Fruit fly (Drosophila melanogaster) whole organism, embryonic: Measurements from ENCODE around the gene Trpgamma.
A peak's percentile ranks its signal among the peaks of the same experiment; 100 is the strongest.

Experiments used
- Atf6 ChIP-seq: fragments of 200-800 bp; sonication (Bioruptor generic); IDR thresholded peaks from 2 replicates; pipeline ENCODE4 v1.3.6; 2022; ENCODE audit warnings: missing biosample characterization, missing genetic modification characterization
- Blimp-1 ChIP-seq: fragments of 200-800 bp; sonication (Bioruptor generic); optimal IDR thresholded peaks from 3 replicates; lab custom pipeline; 2018; ENCODE audit warnings: missing biosample characterization, missing genetic modification characterization, mild to moderate bottlenecking, moderate library complexity, missing genetic modification reagents
- C15 ChIP-seq: fragments of 200-800 bp; sonication (Bioruptor generic); IDR thresholded peaks from 3 replicates; pipeline ENCODE4 v1.3.6; 2022; ENCODE audit warnings: missing biosample characterization, missing genetic modification characterization
- CG10267 ChIP-seq: fragments of 200-800 bp; sonication (Bioruptor generic); optimal IDR thresholded peaks from 2 replicates; lab custom pipeline; 2018; ENCODE audit warnings: missing biosample characterization, mild to moderate bottlenecking, missing genetic modification characterization, moderate library complexity
- CG10979 ChIP-seq: fragments of 200-800 bp; sonication (Bioruptor generic); optimal IDR thresholded peaks from 2 replicates; lab custom pipeline; 2018; ENCODE audit warnings: missing biosample characterization, mild to moderate bottlenecking, missing genetic modification characterization, moderate library complexity
- CG12299 ChIP-seq: fragments of 200-800 bp; sonication (Bioruptor generic); optimal IDR thresholded peaks from 2 replicates; lab custom pipeline; 2018; ENCODE audit warnings: missing biosample characterization, mild to moderate bottlenecking, missing genetic modification characterization
- CG13624 ChIP-seq: fragments of 200-800 bp; sonication (Bioruptor generic); optimal IDR thresholded peaks from 2 replicates; lab custom pipeline; 2016; ENCODE audit warnings: missing biosample characterization, missing genetic modification characterization
- CG18619 ChIP-seq: fragments of 200-800 bp; sonication (Bioruptor generic); optimal IDR thresholded peaks from 3 replicates; lab custom pipeline; 2017; ENCODE audit warnings: missing biosample characterization, mild to moderate bottlenecking, missing genetic modification characterization
- CG31365 ChIP-seq: fragments of 200-800 bp; sonication (Bioruptor generic); optimal IDR thresholded peaks from 2 replicates; lab custom pipeline; 2018; ENCODE audit warnings: missing biosample characterization, mild to moderate bottlenecking, missing genetic modification characterization
- CG5180 ChIP-seq: fragments of 200-800 bp; sonication (Bioruptor generic); optimal IDR thresholded peaks from 3 replicates; lab custom pipeline; 2017; ENCODE audit warnings: missing biosample characterization, missing genetic modification characterization, mild to moderate bottlenecking, moderate library complexity, missing genetic modification reagents
- CG6813 ChIP-seq: fragments of 200-800 bp; sonication (Bioruptor generic); optimal IDR thresholded peaks from 2 replicates; lab custom pipeline; 2017; ENCODE audit warnings: missing biosample characterization, missing genetic modification characterization, mild to moderate bottlenecking, moderate library complexity, missing genetic modification reagents
- CG7987 ChIP-seq: fragments of 200-800 bp; sonication (Bioruptor generic); optimal IDR thresholded peaks from 2 replicates; lab custom pipeline; 2018; ENCODE audit warnings: missing biosample characterization, mild to moderate bottlenecking, missing genetic modification characterization, moderate library complexity
- CG9609 ChIP-seq: fragments of 200-800 bp; sonication (Bioruptor generic); optimal IDR thresholded peaks from 3 replicates; lab custom pipeline; 2016; ENCODE audit warnings: missing biosample characterization, missing genetic modification characterization
- CG9797 ChIP-seq: fragments of 200-800 bp; sonication (Bioruptor generic); optimal IDR thresholded peaks from 3 replicates; lab custom pipeline; 2018; ENCODE audit warnings: missing biosample characterization, mild to moderate bottlenecking, missing genetic modification characterization
- CrebB ChIP-seq: fragments of 200-800 bp; sonication (Bioruptor generic); optimal IDR thresholded peaks from 3 replicates; lab custom pipeline; 2018; ENCODE audit warnings: missing biosample characterization, mild to moderate bottlenecking, missing genetic modification characterization
- D19A ChIP-seq: fragments of 200-800 bp; optimal IDR thresholded peaks from 3 replicates; lab custom pipeline; 2019; ENCODE audit warnings: missing biosample characterization, mild to moderate bottlenecking, missing genetic modification characterization, moderate library complexity
- Dad ChIP-seq: fragments of 200-800 bp; sonication (Bioruptor generic); optimal IDR thresholded peaks from 3 replicates; lab custom pipeline; 2016; ENCODE audit warnings: missing biosample characterization, missing genetic modification characterization
- Ets65A ChIP-seq: fragments of 200-800 bp; sonication (Bioruptor generic); peaks from one replicate; lab custom pipeline; 2016; ENCODE audit warnings: missing biosample characterization, missing genetic modification characterization
- Fer1 ChIP-seq: fragments of 200-800 bp; sonication (Bioruptor generic); optimal IDR thresholded peaks from 2 replicates; lab custom pipeline; 2017; ENCODE audit warnings: missing biosample characterization, mild to moderate bottlenecking, missing genetic modification characterization
- Hey ChIP-seq: fragments of 200-800 bp; sonication (Bioruptor generic); optimal IDR thresholded peaks from 3 replicates; lab custom pipeline; 2018; ENCODE audit warnings: missing biosample characterization, mild to moderate bottlenecking, missing genetic modification characterization
- Hr3 ChIP-seq: fragments of 200-800 bp; sonication (Bioruptor generic); optimal IDR thresholded peaks from 3 replicates; lab custom pipeline; 2016; ENCODE audit warnings: missing biosample characterization, missing genetic modification characterization
- Hr51 ChIP-seq, 2 experiments: fragments of 200-800 bp; sonication (Bioruptor generic); optimal IDR thresholded peaks; 2 replicates in 1 of 2; 3 replicates in 1 of 2; lab custom pipeline; 2016 to 2018; ENCODE audit warnings: missing biosample characterization in 2 of 2, missing genetic modification characterization in 2 of 2, mild to moderate bottlenecking in 1 of 2, moderate library complexity in 1 of 2
- Hsf ChIP-seq: fragments of 200-800 bp; sonication (Bioruptor generic); optimal IDR thresholded peaks from 3 replicates; lab custom pipeline; 2016; ENCODE audit warnings: missing biosample characterization, missing genetic modification characterization
- Lpt ChIP-seq: fragments of >200 bp; optimal IDR thresholded peaks from 2 replicates; lab custom pipeline; 2018; ENCODE audit warnings: missing biosample characterization, missing genetic modification characterization
- Opbp ChIP-seq: fragments of 200-800 bp; sonication (Bioruptor generic); IDR thresholded peaks from 3 replicates; pipeline ENCODE4 v1.3.6; 2022; ENCODE audit warnings: missing biosample characterization, missing genetic modification characterization; ENCODE audit not compliant: partially characterized antibody
- Poxn ChIP-seq: fragments of 200-800 bp; sonication (Bioruptor generic); IDR thresholded peaks from 2 replicates; pipeline ENCODE4 v1.3.6; 2022; ENCODE audit warnings: missing biosample characterization, missing genetic modification characterization
- Spps ChIP-seq: fragments of 200-800 bp; sonication (Bioruptor generic); optimal IDR thresholded peaks from 2 replicates; lab custom pipeline; 2018; ENCODE audit warnings: missing biosample characterization, mild to moderate bottlenecking, missing genetic modification characterization
- Sry-δ ChIP-seq: fragments of 200-800 bp; sonication (Bioruptor generic); optimal IDR thresholded peaks from 2 replicates; lab custom pipeline; 2016; ENCODE audit warnings: missing biosample characterization, missing genetic modification characterization
- Tbp ChIP-seq: fragments of >200 bp; optimal IDR thresholded peaks from 2 replicates; lab custom pipeline; 2018; ENCODE audit warnings: missing biosample characterization, missing genetic modification characterization
- ap ChIP-seq: fragments of 200-800 bp; sonication (Bioruptor generic); IDR thresholded peaks from 2 replicates; pipeline ENCODE4 v1.3.6; 2022; ENCODE audit warnings: missing biosample characterization, missing genetic modification characterization
- chinmo ChIP-seq: fragments of 200-800 bp; sonication (Bioruptor generic); IDR thresholded peaks from 4 replicates; pipeline ENCODE4 v1.3.6; 2022; ENCODE audit warnings: missing biosample characterization, missing genetic modification characterization; ENCODE audit not compliant: partially characterized antibody
- cwo ChIP-seq: fragments of 200-800 bp; sonication (Bioruptor generic); optimal IDR thresholded peaks from 3 replicates; lab custom pipeline; 2017; ENCODE audit warnings: missing biosample characterization, missing genetic modification characterization, mild to moderate bottlenecking, moderate library complexity, missing genetic modification reagents
- dmrt11E ChIP-seq: fragments of 200-800 bp; sonication (Bioruptor generic); optimal IDR thresholded peaks from 3 replicates; lab custom pipeline; 2018; ENCODE audit warnings: missing biosample characterization, mild to moderate bottlenecking, missing genetic modification characterization, moderate library complexity
- dpn ChIP-seq, 2 experiments: fragments of 200-800 bp; sonication (Bioruptor generic); optimal IDR thresholded peaks; 3 replicates each; lab custom pipeline; 2016; ENCODE audit warnings: missing biosample characterization in 2 of 2, missing genetic modification characterization in 2 of 2
- gt ChIP-seq: fragments of 200-800 bp; sonication (Bioruptor generic); IDR thresholded peaks from 2 replicates; pipeline ENCODE4 v1.3.6; 2022; ENCODE audit warnings: missing biosample characterization, missing genetic modification characterization
- hb ChIP-seq: fragments of 200-800 bp; sonication (Bioruptor generic); IDR thresholded peaks from 3 replicates; pipeline ENCODE4 v1.3.6; 2022; ENCODE audit warnings: missing biosample characterization, missing genetic modification characterization; ENCODE audit not compliant: partially characterized antibody
- hth ChIP-seq: fragments of >200 bp; optimal IDR thresholded peaks from 2 replicates; lab custom pipeline; 2017; ENCODE audit warnings: inconsistent platforms
- insv ChIP-seq, 2 experiments: fragments of 200-800 bp; sonication (Bioruptor generic); optimal IDR thresholded peaks; 3 replicates each; lab custom pipeline; 2016 to 2018; ENCODE audit warnings: missing biosample characterization in 2 of 2, missing genetic modification characterization in 2 of 2
- lilli ChIP-seq: fragments of 200-800 bp; sonication (Bioruptor generic); optimal IDR thresholded peaks from 3 replicates; lab custom pipeline; 2016; ENCODE audit warnings: missing biosample characterization, missing genetic modification characterization
- lmd ChIP-seq: fragments of 200-800 bp; sonication (Bioruptor generic); IDR thresholded peaks from 2 replicates; pipeline ENCODE4 v1.3.6; 2022; ENCODE audit warnings: missing biosample characterization, missing genetic modification characterization
- lov ChIP-seq, 2 experiments: fragments of 200-800 bp in 1 of 2; fragments of >200 bp in 1 of 2; sonication (Bioruptor generic) in 1 of 2; IDR thresholded peaks in 1 of 2; optimal IDR thresholded peaks in 1 of 2; 2 replicates in 1 of 2; 3 replicates in 1 of 2; pipeline versions ENCODE4 v1.3.6 to Lab custom; 2017 to 2022; ENCODE audit warnings: missing biosample characterization in 1 of 2, missing genetic modification characterization in 1 of 2
- mam ChIP-seq: fragments of 200-800 bp; sonication (Bioruptor generic); optimal IDR thresholded peaks from 3 replicates; lab custom pipeline; 2016; ENCODE audit warnings: missing biosample characterization, missing genetic modification characterization
- nmo ChIP-seq: fragments of 200-800 bp; sonication (Bioruptor generic); optimal IDR thresholded peaks from 2 replicates; lab custom pipeline; 2018; ENCODE audit warnings: missing biosample characterization, mild to moderate bottlenecking, missing genetic modification characterization, moderate library complexity
- onecut ChIP-seq: fragments of 200-800 bp; sonication (Bioruptor generic); IDR thresholded peaks from 2 replicates; pipeline ENCODE4 v1.3.6; 2022; ENCODE audit warnings: missing biosample characterization, missing genetic modification characterization
- otp ChIP-seq: fragments of 200-800 bp; sonication (Bioruptor generic); IDR thresholded peaks from 3 replicates; pipeline ENCODE4, ENCODE4 v1.3.6; 2022; ENCODE audit warnings: missing biosample characterization, missing genetic modification characterization
- peb ChIP-seq: fragments of 200-800 bp; sonication (Bioruptor generic); IDR thresholded peaks from 2 replicates; pipeline ENCODE4 v1.3.6; 2022; ENCODE audit warnings: missing biosample characterization, missing genetic modification characterization
- pum ChIP-seq: fragments of 200-800 bp; sonication (Bioruptor generic); optimal IDR thresholded peaks from 2 replicates; lab custom pipeline; 2016; ENCODE audit warnings: missing biosample characterization, missing genetic modification characterization
- slbo ChIP-seq: fragments of 200-800 bp; sonication (Bioruptor generic); IDR thresholded peaks from 2 replicates; pipeline ENCODE4 v1.3.6; 2022; ENCODE audit warnings: missing biosample characterization, missing genetic modification characterization
- twi ChIP-seq: fragments of 200-800 bp; optimal IDR thresholded peaks from 2 replicates; lab custom pipeline; 2019; ENCODE audit warnings: missing biosample characterization, mild to moderate bottlenecking, missing genetic modification characterization, moderate library complexity
- usp ChIP-seq: fragments of >200 bp; optimal IDR thresholded peaks from 2 replicates; lab custom pipeline; 2017; ENCODE audit warnings: missing biosample characterization, missing genetic modification characterization
- zf30C ChIP-seq: fragments of 200-800 bp; sonication (Bioruptor generic); optimal IDR thresholded peaks from 3 replicates; lab custom pipeline; 2018; ENCODE audit warnings: missing biosample characterization, mild to moderate bottlenecking, missing genetic modification characterization

Gene Trpgamma

dm6 chr2L:16709693-16710092, 33.2 kb upstream of the Trpgamma start (continued):
- TF ChIP-seq Hsf (GFP tag; lab: Kevin White, UChicago) (peak; percentile 48), hth (no peak), Sry-δ (GFP tag; lab: Kevin White, UChicago) (no peak), otp (GFP tag; lab: Robert Waterston, UW) (peak; percentile 69; the same call in 2 of the 3 replicates), Lpt (GFP tag; lab: Kevin White, UChicago) (no peak), mam (GFP tag; lab: Kevin White, UChicago) (peak; percentile 5), nmo (peak; percentile 74), CG7987 (GFP tag; lab: Kevin White, UChicago) (no peak), dmrt11E (tag; lab: Kevin White, UChicago) (peak; percentile 58), CG5180 (no peak), CG13624 (no peak), Hey (tag; lab: Kevin White, UChicago) (no peak), Spps (no peak), Hr3 (GFP tag; lab: Kevin White, UChicago) (peak; percentile 64), CG12299 (peak; percentile 10), CG6813 (GFP tag; lab: Kevin White, UChicago) (no peak), insv (GFP tag; optimal IDR thresholded peaks at IDR 0.05; lab: Kevin White, UChicago) (no peak), Dad (GFP tag; lab: Kevin White, UChicago) (no peak), CG9797 (GFP tag; lab: Kevin White, UChicago) (no peak), peb (no peak), Tbp (no peak), lilli (peak; percentile 36), onecut (peak; percentile 69), Atf6 (GFP tag; lab: Robert Waterston, UW) (peak; percentile 79), gt (GFP tag; lab: Robert Waterston, UW) (no peak), chinmo (GFP tag; lab: Robert Waterston, UW) (no peak), Hr51 (GFP tag; optimal IDR thresholded peaks at IDR 0.05; lab: Kevin White, UChicago) (peak in 1 of 2 experiments; percentile 85), CG10979 (tag; lab: Kevin White, UChicago) (peak; percentile 50), lmd (GFP tag; lab: Robert Waterston, UW) (peak; percentile 81), CG9609 (GFP tag; lab: Kevin White, UChicago) (no peak), cwo (GFP tag; lab: Kevin White, UChicago) (no peak), ap (GFP tag; lab: Robert Waterston, UW) (peak; percentile 63), CG18619 (GFP tag; lab: Kevin White, UChicago) (peak; percentile 49), zf30C (GFP tag; lab: Kevin White, UChicago) (peak; percentile 13), lov (optimal IDR thresholded peaks at IDR 0.05; lab: Kevin White, UChicago) (no peak), lov (GFP tag; IDR thresholded peaks at IDR 0.05; lab: Robert Waterston, UW) (no peak), C15 (GFP tag; lab: Robert Waterston, UW) (0 out of 3 replicates have a peak, but pooled peaks have one; percentile 7), CrebB (peak; percentile 0), dpn (GFP tag; optimal IDR thresholded peaks at IDR 0.05; lab: Kevin White, UChicago) (peak in 1 of 2 experiments; percentile 69), Opbp (GFP tag; lab: Robert Waterston, UW) (no peak), Poxn (GFP tag; lab: Robert Waterston, UW) (no peak), Fer1 (GFP tag; lab: Kevin White, UChicago) (no peak), pum (GFP tag; lab: Kevin White, UChicago) (peak; percentile 4), Ets65A (peak; percentile 86), CG31365 (tag; lab: Kevin White, UChicago) (no peak), Blimp-1 (GFP tag; lab: Kevin White, UChicago) (no peak), CG10267 (peak; percentile 22), D19A (tag; lab: Kevin White, UChicago) (peak; percentile 66), usp (GFP tag; lab: Kevin White, UChicago) (no peak), twi (tag; lab: Kevin White, UChicago) (peak; percentile 0), hb (GFP tag; lab: Robert Waterston, UW) (no peak), slbo (GFP tag; lab: Robert Waterston, UW) (peak; percentile 84)
